Worm (Caenorhabditis elegans) whole organism, mixed stage, embryonic: ENCODE measurements around the gene Y37E11AM.4.

Experiments
- M03D4.4 ChIP-seq: sonication (generic microtip); optimal IDR thresholded peaks from 2 replicates; lab custom pipeline; 2017; ENCODE audit warnings: mild to moderate bottlenecking, missing genetic modification characterization, missing compliant biosample characterization
- bed-3 ChIP-seq: fragments of 200-800 bp; sonication (Bioruptor generic); optimal IDR thresholded peaks from 3 replicates; lab custom pipeline; 2018; ENCODE audit warnings: mild to moderate bottlenecking, missing genetic modification characterization, moderate library complexity, missing compliant biosample characterization
- blmp-1 ChIP-seq: fragments of 150-350 bp; optimal IDR thresholded peaks from 2 replicates; lab custom pipeline; 2014; ENCODE audit warnings: missing biosample characterization, missing genetic modification characterization
- ceh-39 ChIP-seq: fragments of 150-350 bp; optimal IDR thresholded peaks from 2 replicates; lab custom pipeline; 2014; ENCODE audit warnings: missing biosample characterization, missing genetic modification characterization
- ceh-43 ChIP-seq: fragments of 200-800 bp; sonication (Bioruptor generic); optimal IDR thresholded peaks from 2 replicates; lab custom pipeline; 2018; ENCODE audit warnings: mild to moderate bottlenecking, missing genetic modification characterization, moderate library complexity, missing compliant biosample characterization
- ceh-83 ChIP-seq: fragments of 200-800 bp; sonication (Bioruptor generic); optimal IDR thresholded peaks from 2 replicates; lab custom pipeline; 2018; ENCODE audit warnings: mild to moderate bottlenecking, missing genetic modification characterization, missing compliant biosample characterization
- ces-1 ChIP-seq: fragments of 150-350 bp; optimal IDR thresholded peaks from 2 replicates; lab custom pipeline; 2014; ENCODE audit warnings: missing biosample characterization, missing genetic modification reagents, missing genetic modification characterization
- cnd-1 ChIP-seq: fragments of 200-800 bp; sonication (Bioruptor generic); optimal IDR thresholded peaks from 2 replicates; lab custom pipeline; 2018; ENCODE audit warnings: mild to moderate bottlenecking, missing genetic modification characterization, missing compliant biosample characterization
- drap-1 ChIP-seq: fragments of 200-800 bp; sonication (Bioruptor generic); optimal IDR thresholded peaks from 3 replicates; lab custom pipeline; 2018; ENCODE audit warnings: mild to moderate bottlenecking, missing genetic modification characterization, missing compliant biosample characterization
- elt-1 ChIP-seq: sonication (generic microtip); optimal IDR thresholded peaks from 2 replicates; lab custom pipeline; 2017; ENCODE audit warnings: missing genetic modification characterization, mild to moderate bottlenecking, missing compliant biosample characterization, antibody characterized with exemption, moderate library complexity, borderline replicate concordance; ENCODE audit not compliant: insufficient read depth
- elt-3 ChIP-seq: fragments of 150-350 bp; optimal IDR thresholded peaks from 2 replicates; lab custom pipeline; 2014; ENCODE audit warnings: missing biosample characterization, missing genetic modification characterization
- flh-1 ChIP-seq: fragments of 200-800 bp; sonication (Bioruptor generic); optimal IDR thresholded peaks from 2 replicates; lab custom pipeline; 2018; ENCODE audit warnings: mild to moderate bottlenecking, missing genetic modification characterization, moderate library complexity, missing compliant biosample characterization
- ham-2 ChIP-seq: fragments of 200-800 bp; sonication (Bioruptor generic); optimal IDR thresholded peaks from 2 replicates; lab custom pipeline; 2018; ENCODE audit warnings: mild to moderate bottlenecking, missing genetic modification characterization, missing compliant biosample characterization
- hlh-1 ChIP-seq: fragments of 150-350 bp; optimal IDR thresholded peaks from 2 replicates; lab custom pipeline; 2014; ENCODE audit warnings: missing biosample characterization, missing genetic modification reagents, missing genetic modification characterization
- lin-13 ChIP-seq: fragments of 150-350 bp; optimal IDR thresholded peaks from 2 replicates; lab custom pipeline; 2014; ENCODE audit warnings: missing biosample characterization, missing genetic modification characterization
- lin-32 ChIP-seq: fragments of 200-800 bp; sonication (Bioruptor generic); optimal IDR thresholded peaks from 2 replicates; lab custom pipeline; 2018; ENCODE audit warnings: mild to moderate bottlenecking, missing genetic modification characterization, missing compliant biosample characterization
- lsy-2 ChIP-seq: fragments of 150-350 bp; optimal IDR thresholded peaks from 2 replicates; lab custom pipeline; 2014; ENCODE audit warnings: missing biosample characterization, missing genetic modification characterization
- mab-5 ChIP-seq: fragments of 150-350 bp; optimal IDR thresholded peaks from 2 replicates; lab custom pipeline; 2014; ENCODE audit warnings: missing biosample characterization, missing genetic modification characterization
- mep-1 ChIP-seq: fragments of 150-350 bp; optimal IDR thresholded peaks from 2 replicates; lab custom pipeline; 2017; ENCODE audit warnings: missing biosample characterization, missing genetic modification reagents, missing genetic modification characterization, inconsistent platforms
- mls-2 ChIP-seq: sonication (generic microtip); optimal IDR thresholded peaks from 2 replicates; lab custom pipeline; 2016; ENCODE audit warnings: mild to moderate bottlenecking, missing genetic modification characterization, moderate library complexity, missing compliant biosample characterization
- nhr-12 ChIP-seq: fragments of 150-350 bp; optimal IDR thresholded peaks from 2 replicates; lab custom pipeline; 2014; ENCODE audit warnings: missing biosample characterization, missing genetic modification characterization
- nhr-2 ChIP-seq: fragments of 150-350 bp; optimal IDR thresholded peaks from 2 replicates; lab custom pipeline; 2014; ENCODE audit warnings: missing biosample characterization, missing genetic modification characterization
- nhr-237 ChIP-seq: fragments of 150-350 bp; optimal IDR thresholded peaks from 2 replicates; lab custom pipeline; 2014; ENCODE audit warnings: missing biosample characterization, missing genetic modification characterization
- nhr-28 ChIP-seq: fragments of 150-350 bp; optimal IDR thresholded peaks from 2 replicates; lab custom pipeline; 2014; ENCODE audit warnings: missing biosample characterization, missing genetic modification characterization
- nhr-76 ChIP-seq: sonication (generic microtip); optimal IDR thresholded peaks from 2 replicates; lab custom pipeline; 2017; ENCODE audit warnings: missing biosample characterization, missing genetic modification characterization
- pha-4 ChIP-seq: fragments of 150-350 bp; optimal IDR thresholded peaks from 2 replicates; lab custom pipeline; 2018; ENCODE audit warnings: missing biosample characterization, missing genetic modification reagents, missing genetic modification characterization
- sem-2 ChIP-seq: fragments of 200-800 bp; sonication (Bioruptor generic); optimal IDR thresholded peaks from 2 replicates; lab custom pipeline; 2018; ENCODE audit warnings: mild to moderate bottlenecking, missing genetic modification characterization, missing compliant biosample characterization
- snpc-4 ChIP-seq: fragments of 150-350 bp; optimal IDR thresholded peaks from 2 replicates; lab custom pipeline; 2014; ENCODE audit warnings: missing biosample characterization, missing genetic modification characterization
- sptf-1 ChIP-seq: sonication (generic microtip); optimal IDR thresholded peaks from 2 replicates; lab custom pipeline; 2017; ENCODE audit warnings: mild to moderate bottlenecking, missing genetic modification characterization, moderate library complexity, missing compliant biosample characterization
- tbx-8 ChIP-seq: fragments of 200-800 bp; sonication (Bioruptor generic); optimal IDR thresholded peaks from 2 replicates; lab custom pipeline; 2018; ENCODE audit warnings: mild to moderate bottlenecking, missing genetic modification characterization, moderate library complexity, missing compliant biosample characterization
- unc-120 ChIP-seq: sonication (generic microtip); optimal IDR thresholded peaks from 2 replicates; lab custom pipeline; 2017; ENCODE audit warnings: missing genetic modification characterization, missing compliant biosample characterization; ENCODE audit not compliant: poor library complexity, severe bottlenecking
- unc-39 ChIP-seq: fragments of 150-350 bp; optimal IDR thresholded peaks from 2 replicates; lab custom pipeline; 2014; ENCODE audit warnings: missing biosample characterization, missing genetic modification characterization
- unc-62 ChIP-seq: fragments of 150-350 bp; optimal IDR thresholded peaks from 2 replicates; lab custom pipeline; 2014; ENCODE audit warnings: missing biosample characterization, missing genetic modification reagents, missing genetic modification characterization
- zip-8 ChIP-seq: fragments of 150-350 bp; optimal IDR thresholded peaks from 2 replicates; lab custom pipeline; 2014; ENCODE audit warnings: missing biosample characterization, missing genetic modification characterization
- ztf-11 ChIP-seq: fragments of 150-350 bp; optimal IDR thresholded peaks from 2 replicates; lab custom pipeline; 2014; ENCODE audit warnings: missing biosample characterization, missing genetic modification characterization

The Y37E11AM.4 gene

ce11 chrIV:3742426-3742839 lies 19.8 kb upstream of the Y37E11AM.4 start:
- peak; percentile 90 for TF ChIP-seq nhr-237 (tag; lab: Kevin White, UChicago)
- no peak for TF ChIP-seq sem-2 (GFP tag; lab: Kevin White, UChicago)
- TF ChIP-seq unc-120 (tag; lab: Kevin White, UChicago), result peak; percentile 56
- TF ChIP-seq ztf-11, result no peak
- no peak for TF ChIP-seq ceh-83
- no peak for TF ChIP-seq elt-1 (tag; lab: Kevin White, UChicago)
- TF ChIP-seq bed-3 (GFP tag; lab: Kevin White, UChicago), result no peak
- TF ChIP-seq ham-2 (GFP tag; lab: Kevin White, UChicago), result no peak
- peak; percentile 0 for TF ChIP-seq nhr-12
- TF ChIP-seq ceh-39 (tag; lab: Kevin White, UChicago), result peak; percentile 76
- no peak for TF ChIP-seq mab-5 (tag; lab: Kevin White, UChicago)
- no peak for TF ChIP-seq nhr-76 (tag; lab: Kevin White, UChicago)
- peak; percentile 87 for TF ChIP-seq unc-62 (GFP tag; lab: Kevin White, UChicago)
- TF ChIP-seq cnd-1, result peak; percentile 59
- TF ChIP-seq flh-1, result no peak
- TF ChIP-seq ceh-43 (GFP tag; lab: Kevin White, UChicago), result no peak
- TF ChIP-seq blmp-1 (tag; lab: Kevin White, UChicago), result no peak
- TF ChIP-seq nhr-28 (tag; lab: Kevin White, UChicago), result no peak
- TF ChIP-seq pha-4 (tag; lab: Kevin White, UChicago), result peak; percentile 60
- no peak for TF ChIP-seq sptf-1 (tag; lab: Kevin White, UChicago)
- TF ChIP-seq drap-1 (GFP tag; lab: Kevin White, UChicago), result peak; percentile 25
- peak; percentile 93 for TF ChIP-seq hlh-1 (tag; lab: Kevin White, UChicago)
- TF ChIP-seq nhr-2 (tag; lab: Kevin White, UChicago), result no peak
- no peak for TF ChIP-seq mls-2 (tag; lab: Kevin White, UChicago)
- no peak for TF ChIP-seq lin-13
- no peak for TF ChIP-seq snpc-4
- peak; percentile 28 for TF ChIP-seq M03D4.4 (tag; lab: Kevin White, UChicago)
- no peak for TF ChIP-seq zip-8
- TF ChIP-seq lin-32 (GFP tag; lab: Kevin White, UChicago), result no peak
- peak; percentile 77 for TF ChIP-seq ces-1 (GFP tag; lab: Kevin White, UChicago)
- TF ChIP-seq lsy-2 (tag; lab: Kevin White, UChicago), result peak; percentile 66
- TF ChIP-seq mep-1 (tag; lab: Kevin White, UChicago), result peak; percentile 81
- peak; percentile 19 for TF ChIP-seq tbx-8 (GFP tag; lab: Kevin White, UChicago)
- no peak for TF ChIP-seq unc-39 (tag; lab: Kevin White, UChicago)
- TF ChIP-seq elt-3, result no peak

ce11 chrIV:3741874-3742273 lies 19.3 kb upstream of the Y37E11AM.4 start:
- TF ChIP-seq elt-1 (tag; lab: Kevin White, UChicago) (no peak), nhr-76 (tag; lab: Kevin White, UChicago) (no peak), bed-3 (GFP tag; lab: Kevin White, UChicago) (no peak), snpc-4 (no peak), unc-39 (tag; lab: Kevin White, UChicago) (no peak), ham-2 (GFP tag; lab: Kevin White, UChicago) (no peak), elt-3 (no peak), ceh-43 (GFP tag; lab: Kevin White, UChicago) (no peak)

- TF ChIP-seq mab-5 (tag; lab: Kevin White, UChicago) (no peak), nhr-12 (no peak), mep-1 (tag; lab: Kevin White, UChicago) (no peak), mls-2 (tag; lab: Kevin White, UChicago) (no peak), cnd-1 (no peak), pha-4 (tag; lab: Kevin White, UChicago) (no peak), ham-2 (GFP tag; lab: Kevin White, UChicago) (no peak), ceh-83 (no peak), hlh-1 (tag; lab: Kevin White, UChicago) (no peak), lin-32 (GFP tag; lab: Kevin White, UChicago) (no peak), bed-3 (GFP tag; lab: Kevin White, UChicago) (no peak), lin-13 (no peak)
These were observed 18.4 kb upstream of the Y37E11AM.4 start, which contains the start of gene nape-1 for ce11 chrIV:3740830-3741477. nape-1 (minus strand) TSS chrIV:3740880.
